Fruit fly (Drosophila melanogaster) Kc167 (cell line): ENCODE data around the gene Naa30A.

ENCODE experiments used
- Myc ChIP-seq: fragments of >200 bp; optimal IDR thresholded peaks from 2 replicates; lab custom pipeline; 2017; ENCODE audit warnings: missing external identifiers
- Sin3A ChIP-seq: fragments of >200 bp; optimal IDR thresholded peaks from 2 replicates; lab custom pipeline; 2018; ENCODE audit warnings: missing external identifiers
- insv ChIP-seq: fragments of >200 bp; optimal IDR thresholded peaks from 3 replicates; lab custom pipeline; 2018; ENCODE audit warnings: missing external identifiers
- psq ChIP-seq: fragments of >200 bp; optimal IDR thresholded peaks from 2 replicates; lab custom pipeline; 2017; ENCODE audit warnings: missing external identifiers
- ttk ChIP-seq: sonication (Bioruptor generic); optimal IDR thresholded peaks from 2 replicates; lab custom pipeline; 2017; ENCODE audit warnings: missing external identifiers

- TF ChIP-seq insv (lab: Kevin White, UChicago) (no peak), Myc (lab: Kevin White, UChicago) (no peak), psq (lab: Kevin White, UChicago) (no peak), ttk (lab: Kevin White, UChicago) (no peak), Sin3A (lab: Kevin White, UChicago) (no peak)
Measured at dm6 chrX:1341528-1341927, 378 bp upstream of the Naa30A start, which contains the start of gene CG11409.
